Fruit fly (Drosophila melanogaster) whole organism, embryonic: ENCODE data around the gene SdicB.

Experiments used
- BtbVII ChIP-seq: fragments of 200-800 bp; sonication (Bioruptor generic); optimal IDR thresholded peaks from 3 replicates; lab custom pipeline; 2017; ENCODE audit warnings: missing biosample characterization, mild to moderate bottlenecking, missing genetic modification characterization
- CG11247 ChIP-seq: fragments of 200-800 bp; sonication (Bioruptor generic); IDR thresholded peaks from 2 replicates; pipeline ENCODE4 v1.3.6; 2022; ENCODE audit warnings: missing biosample characterization, missing genetic modification characterization
- CG12104 ChIP-seq: fragments of 200-800 bp; sonication (Bioruptor generic); optimal IDR thresholded peaks from 3 replicates; lab custom pipeline; 2016; ENCODE audit warnings: missing biosample characterization, missing genetic modification characterization
- CG12155 ChIP-seq: fragments of 200-800 bp; sonication (Bioruptor generic); optimal IDR thresholded peaks from 3 replicates; lab custom pipeline; 2016; ENCODE audit warnings: missing biosample characterization, missing genetic modification characterization
- CG12219 ChIP-seq: fragments of 200-800 bp; sonication (Bioruptor generic); optimal IDR thresholded peaks from 3 replicates; lab custom pipeline; 2018; ENCODE audit warnings: missing biosample characterization, mild to moderate bottlenecking, missing genetic modification characterization
- CG12391 ChIP-seq: fragments of 200-800 bp; sonication (Bioruptor generic); optimal IDR thresholded peaks from 3 replicates; lab custom pipeline; 2018; ENCODE audit warnings: missing biosample characterization, mild to moderate bottlenecking, missing genetic modification characterization, moderate library complexity
- CG12744 ChIP-seq: fragments of 200-800 bp; sonication (Bioruptor generic); optimal IDR thresholded peaks from 2 replicates; lab custom pipeline; 2016; ENCODE audit warnings: missing biosample characterization, missing genetic modification characterization
- CG12769 ChIP-seq: fragments of 200-800 bp; sonication (Bioruptor generic); optimal IDR thresholded peaks from 2 replicates; lab custom pipeline; 2019; ENCODE audit warnings: missing biosample characterization, mild to moderate bottlenecking, missing genetic modification characterization, moderate library complexity
- CG13123 ChIP-seq: fragments of 200-800 bp; sonication (Bioruptor generic); optimal IDR thresholded peaks from 2 replicates; lab custom pipeline; 2016; ENCODE audit warnings: missing biosample characterization, missing genetic modification characterization
- CG13296 ChIP-seq: fragments of 200-800 bp; sonication (Bioruptor generic); optimal IDR thresholded peaks from 3 replicates; lab custom pipeline; 2018; ENCODE audit warnings: missing biosample characterization, mild to moderate bottlenecking, missing genetic modification characterization
- CG15479 ChIP-seq: fragments of 200-800 bp; sonication (Bioruptor generic); optimal IDR thresholded peaks from 3 replicates; lab custom pipeline; 2019; ENCODE audit warnings: missing biosample characterization, mild to moderate bottlenecking, missing genetic modification characterization, moderate library complexity
- CG17186 ChIP-seq: fragments of 200-800 bp; sonication (Bioruptor generic); optimal IDR thresholded peaks from 3 replicates; lab custom pipeline; 2017; ENCODE audit warnings: missing biosample characterization, missing genetic modification reagents, missing genetic modification characterization
- CG18619 ChIP-seq: fragments of 200-800 bp; sonication (Bioruptor generic); optimal IDR thresholded peaks from 3 replicates; lab custom pipeline; 2017; ENCODE audit warnings: missing biosample characterization, mild to moderate bottlenecking, missing genetic modification characterization
- CG30020 ChIP-seq: fragments of 200-800 bp; optimal IDR thresholded peaks from 2 replicates; lab custom pipeline; 2019; ENCODE audit warnings: missing biosample characterization, mild to moderate bottlenecking, missing genetic modification characterization, moderate library complexity
- CG31441 ChIP-seq: fragments of 200-800 bp; sonication (Bioruptor generic); IDR thresholded peaks from 2 replicates; pipeline ENCODE4 v1.3.6; 2022; ENCODE audit warnings: missing biosample characterization, missing genetic modification characterization
- CG3163 ChIP-seq: fragments of 200-800 bp; sonication (Bioruptor generic); optimal IDR thresholded peaks from 3 replicates; lab custom pipeline; 2016; ENCODE audit warnings: missing biosample characterization, missing genetic modification characterization
- CG32767 ChIP-seq: fragments of 200-800 bp; sonication (Bioruptor generic); IDR thresholded peaks from 2 replicates; pipeline ENCODE4 v1.3.6; 2022; ENCODE audit warnings: missing biosample characterization, missing genetic modification characterization
- CG42726 ChIP-seq: fragments of 200-800 bp; sonication (Bioruptor generic); IDR thresholded peaks from 2 replicates; pipeline ENCODE4 v1.3.6; 2022; ENCODE audit warnings: missing biosample characterization, missing genetic modification characterization; ENCODE audit not compliant: partially characterized antibody
- CG4282 ChIP-seq: fragments of 200-800 bp; sonication (Bioruptor generic); optimal IDR thresholded peaks from 2 replicates; lab custom pipeline; 2016; ENCODE audit warnings: missing biosample characterization, missing genetic modification characterization
- CG4707 ChIP-seq: fragments of 200-800 bp; sonication (Bioruptor generic); optimal IDR thresholded peaks from 2 replicates; lab custom pipeline; 2018; ENCODE audit warnings: missing biosample characterization, mild to moderate bottlenecking, missing genetic modification characterization, moderate library complexity
- CG6813 ChIP-seq: fragments of 200-800 bp; sonication (Bioruptor generic); optimal IDR thresholded peaks from 2 replicates; lab custom pipeline; 2017; ENCODE audit warnings: missing biosample characterization, missing genetic modification characterization, mild to moderate bottlenecking, moderate library complexity, missing genetic modification reagents
- CG8290 ChIP-seq, 3 experiments: fragments of 200-800 bp; sonication (Bioruptor generic); optimal IDR thresholded peaks; 2 replicates each; lab custom pipeline; 2016 to 2019; ENCODE audit warnings: missing biosample characterization in 3 of 3, missing genetic modification characterization in 3 of 3, mild to moderate bottlenecking in 2 of 3, moderate library complexity in 1 of 3
- CTCF ChIP-seq: fragments of 200-800 bp; sonication (Bioruptor generic); optimal IDR thresholded peaks from 2 replicates; lab custom pipeline; 2017; ENCODE audit warnings: missing biosample characterization, mild to moderate bottlenecking, missing genetic modification characterization, moderate library complexity
- Camta ChIP-seq: fragments of 200-800 bp; sonication (Bioruptor generic); optimal IDR thresholded peaks from 2 replicates; lab custom pipeline; 2016; ENCODE audit warnings: missing biosample characterization, missing genetic modification characterization
- E2f2 ChIP-seq: fragments of 200-800 bp; sonication (Bioruptor generic); IDR thresholded peaks from 2 replicates; pipeline ENCODE4 v1.3.6; 2022; ENCODE audit warnings: missing biosample characterization, missing genetic modification characterization
- H2.0 ChIP-seq: fragments of 200-800 bp; sonication (Bioruptor generic); IDR thresholded peaks from 2 replicates; pipeline ENCODE4 v1.3.6; 2022; ENCODE audit warnings: missing biosample characterization, missing genetic modification characterization
- HLH4C ChIP-seq: fragments of 200-800 bp; sonication (Bioruptor generic); IDR thresholded peaks from 3 replicates; pipeline ENCODE4 v1.3.6; 2022; ENCODE audit warnings: missing biosample characterization, missing genetic modification characterization; ENCODE audit not compliant: partially characterized antibody
- HLH54F ChIP-seq: fragments of 200-800 bp; sonication (Bioruptor generic); optimal IDR thresholded peaks from 3 replicates; lab custom pipeline; 2016; ENCODE audit warnings: missing biosample characterization, missing genetic modification characterization
- Kr ChIP-seq: fragments of 200-800 bp; sonication (Bioruptor generic); optimal IDR thresholded peaks from 2 replicates; lab custom pipeline; 2017; ENCODE audit warnings: missing biosample characterization, mild to moderate bottlenecking, missing genetic modification characterization
- MTF-1 ChIP-seq: fragments of 200-800 bp; sonication (Bioruptor generic); optimal IDR thresholded peaks from 2 replicates; lab custom pipeline; 2018; ENCODE audit warnings: missing biosample characterization, mild to moderate bottlenecking, missing genetic modification characterization, borderline replicate concordance
- Mad ChIP-seq: fragments of 200-800 bp; sonication (Bioruptor generic); optimal IDR thresholded peaks from 2 replicates; lab custom pipeline; 2016; ENCODE audit warnings: missing biosample characterization, missing genetic modification characterization
- Nf-YC ChIP-seq: fragments of 200-800 bp; optimal IDR thresholded peaks from 3 replicates; lab custom pipeline; 2019; ENCODE audit warnings: missing biosample characterization, mild to moderate bottlenecking, missing genetic modification characterization, moderate library complexity
- NfI ChIP-seq: fragments of 200-800 bp; sonication (Bioruptor generic); optimal IDR thresholded peaks from 3 replicates; lab custom pipeline; 2018; ENCODE audit warnings: missing biosample characterization, mild to moderate bottlenecking, missing genetic modification characterization, moderate library complexity
- Ptx1 ChIP-seq: fragments of 200-800 bp; sonication (Bioruptor generic); IDR thresholded peaks from 2 replicates; pipeline ENCODE4 v1.3.6; 2022; ENCODE audit warnings: missing biosample characterization, missing genetic modification characterization
- Stat92E ChIP-seq, 3 experiments: fragments of >200 bp in 2 of 3; fragments of 200-800 bp in 1 of 3; sonication (Bioruptor generic) in 1 of 3; optimal IDR thresholded peaks; 2 replicates each; lab custom pipeline; 2017 to 2019; ENCODE audit warnings: missing biosample characterization in 3 of 3, missing genetic modification characterization in 3 of 3, mild to moderate bottlenecking in 1 of 3, moderate library complexity in 1 of 3
- Tbp ChIP-seq: fragments of >200 bp; optimal IDR thresholded peaks from 2 replicates; lab custom pipeline; 2018; ENCODE audit warnings: missing biosample characterization, missing genetic modification characterization
- ap ChIP-seq: fragments of 200-800 bp; sonication (Bioruptor generic); IDR thresholded peaks from 2 replicates; pipeline ENCODE4 v1.3.6; 2022; ENCODE audit warnings: missing biosample characterization, missing genetic modification characterization
- bab2 ChIP-seq: fragments of 200-800 bp; sonication (Bioruptor generic); optimal IDR thresholded peaks from 2 replicates; lab custom pipeline; 2016; ENCODE audit warnings: missing biosample characterization, missing genetic modification characterization
- cas ChIP-seq: fragments of 200-800 bp; sonication (Bioruptor generic); IDR thresholded peaks from 2 replicates; pipeline ENCODE4 v1.3.6; 2022; ENCODE audit warnings: missing biosample characterization, missing genetic modification characterization
- esg ChIP-seq: fragments of 200-800 bp; sonication (Bioruptor generic); conservative IDR thresholded peaks from 2 replicates; pipeline ENCODE4 v1.3.6; 2022; ENCODE audit warnings: missing biosample characterization, missing genetic modification characterization
- eve ChIP-seq, 2 experiments: fragments of >200 bp; optimal IDR thresholded peaks; 2 replicates each; lab custom pipeline; 2017; ENCODE audit warnings: missing biosample characterization in 2 of 2, missing genetic modification characterization in 2 of 2
- fd3F ChIP-seq: fragments of 200-800 bp; sonication (Bioruptor generic); optimal IDR thresholded peaks from 2 replicates; lab custom pipeline; 2018; ENCODE audit warnings: missing biosample characterization, mild to moderate bottlenecking, missing genetic modification characterization, moderate library complexity
- gsb ChIP-seq: fragments of 200-800 bp; sonication (Bioruptor generic); IDR thresholded peaks from 2 replicates; pipeline ENCODE4 v1.3.6; 2022; ENCODE audit warnings: missing biosample characterization, missing genetic modification characterization
- lov ChIP-seq, 2 experiments: fragments of 200-800 bp in 1 of 2; fragments of >200 bp in 1 of 2; sonication (Bioruptor generic) in 1 of 2; IDR thresholded peaks in 1 of 2; optimal IDR thresholded peaks in 1 of 2; 2 replicates in 1 of 2; 3 replicates in 1 of 2; pipeline versions ENCODE4 v1.3.6 to Lab custom; 2017 to 2022; ENCODE audit warnings: missing biosample characterization in 1 of 2, missing genetic modification characterization in 1 of 2
- nom ChIP-seq: fragments of 200-800 bp; sonication (Bioruptor generic); optimal IDR thresholded peaks from 2 replicates; lab custom pipeline; 2017; ENCODE audit warnings: missing biosample characterization, missing genetic modification characterization, mild to moderate bottlenecking, moderate library complexity, missing genetic modification reagents
- p53 ChIP-seq: fragments of 200-800 bp; sonication (Bioruptor generic); optimal IDR thresholded peaks from 2 replicates; lab custom pipeline; 2016; ENCODE audit warnings: missing biosample characterization, missing genetic modification characterization
- schlank ChIP-seq: fragments of 200-800 bp; sonication (Bioruptor generic); optimal IDR thresholded peaks from 2 replicates; lab custom pipeline; 2018; ENCODE audit warnings: missing biosample characterization, mild to moderate bottlenecking, missing genetic modification characterization
- vnd ChIP-seq: fragments of 200-800 bp; sonication (Bioruptor generic); IDR thresholded peaks from 3 replicates; pipeline ENCODE4 v1.3.6; 2022; ENCODE audit warnings: missing biosample characterization, missing genetic modification characterization; ENCODE audit not compliant: partially characterized antibody
- wek ChIP-seq: fragments of 200-800 bp; sonication (Bioruptor generic); optimal IDR thresholded peaks from 3 replicates; lab custom pipeline; 2018; ENCODE audit warnings: missing biosample characterization, mild to moderate bottlenecking, missing genetic modification characterization, moderate library complexity
- zf30C ChIP-seq: fragments of 200-800 bp; sonication (Bioruptor generic); optimal IDR thresholded peaks from 3 replicates; lab custom pipeline; 2018; ENCODE audit warnings: missing biosample characterization, mild to moderate bottlenecking, missing genetic modification characterization

The SdicB gene

dm6 chrX:20159679-20160140 lies 49.7 kb downstream of the SdicB start, which contains the start of gene Rab35 (continued):
- no peak for TF ChIP-seq CG3163
- peak; percentile 94 for TF ChIP-seq vnd (GFP tag; lab: Robert Waterston, UW)
- TF ChIP-seq CG18619 = no peak
- no peak for TF ChIP-seq CG4282 (GFP tag; lab: Kevin White, UChicago)
- no peak for TF ChIP-seq schlank (tag; lab: Kevin White, UChicago)
- TF ChIP-seq bab2 (GFP tag; lab: Kevin White, UChicago) = no peak
- TF ChIP-seq BtbVII (GFP tag; lab: Kevin White, UChicago) = no peak
- TF ChIP-seq CG8290 (GFP tag; optimal IDR thresholded peaks at IDR 0.05; lab: Kevin White, UChicago) = peak; percentile 38
- TF ChIP-seq CG8290 (tag; optimal IDR thresholded peaks at IDR 0.05; lab: Kevin White, UChicago) = no peak
- no peak for TF ChIP-seq Nf-YC (tag; lab: Kevin White, UChicago)
- TF ChIP-seq CG12744 (GFP tag; lab: Kevin White, UChicago) = no peak
- TF ChIP-seq NfI (GFP tag; lab: Kevin White, UChicago) = peak; percentile 24
- no peak for TF ChIP-seq CG13123 (GFP tag; lab: Kevin White, UChicago)
- TF ChIP-seq esg (GFP tag; lab: Robert Waterston, UW) = 0 out of 2 replicates have a peak, but pooled peaks have one; percentile 13
- TF ChIP-seq CG15479 = no peak
- TF ChIP-seq CG17186 = peak; percentile 28
- no peak for TF ChIP-seq H2.0 (GFP tag; lab: Robert Waterston, UW)
- TF ChIP-seq lov (optimal IDR thresholded peaks at IDR 0.05; lab: Kevin White, UChicago) = no peak
- TF ChIP-seq lov (GFP tag; IDR thresholded peaks at IDR 0.05; lab: Robert Waterston, UW) = no peak
- TF ChIP-seq Camta (GFP tag; lab: Kevin White, UChicago) = no peak
- TF ChIP-seq eve (GFP tag; optimal IDR thresholded peaks at IDR 0.05; lab: Kevin White, UChicago) = no peak
- peak; percentile 14; the same call in 1 of the 2 replicates for TF ChIP-seq CG31441 (GFP tag; lab: Robert Waterston, UW)
- TF ChIP-seq CG12104 (GFP tag; lab: Kevin White, UChicago) = no peak
- TF ChIP-seq HLH54F (GFP tag; lab: Kevin White, UChicago) = peak; percentile 4
- no peak for TF ChIP-seq fd3F (GFP tag; lab: Kevin White, UChicago)
- TF ChIP-seq CG4707 (GFP tag; lab: Kevin White, UChicago) = no peak
- TF ChIP-seq Stat92E (GFP tag; optimal IDR thresholded peaks at IDR 0.05; lab: Kevin White, UChicago) = peak in 1 of 3 experiments; percentile 16
- TF ChIP-seq Mad (GFP tag; lab: Kevin White, UChicago) = peak; percentile 10
- TF ChIP-seq zf30C = no peak
- no peak; the same call in 1 of the 2 replicates for TF ChIP-seq Ptx1 (GFP tag; lab: Robert Waterston, UW)
- TF ChIP-seq CG32767 (GFP tag; lab: Robert Waterston, UW) = no peak
- peak; percentile 84; the same call in 1 of the 2 replicates for TF ChIP-seq CG42726 (GFP tag; lab: Robert Waterston, UW)
- no peak for TF ChIP-seq CTCF (GFP tag; lab: Kevin White, UChicago)
- TF ChIP-seq CG6813 (GFP tag; lab: Kevin White, UChicago) = no peak
- TF ChIP-seq MTF-1 (GFP tag; lab: Kevin White, UChicago) = no peak
- peak; percentile 90 for TF ChIP-seq E2f2 (GFP tag; lab: Robert Waterston, UW)
- TF ChIP-seq ap = no peak
- TF ChIP-seq gsb (GFP tag; lab: Robert Waterston, UW) = no peak
- TF ChIP-seq CG12219 (GFP tag; lab: Kevin White, UChicago) = no peak
- no peak for TF ChIP-seq Kr (GFP tag; lab: Kevin White, UChicago)
- no peak for TF ChIP-seq p53 (GFP tag; lab: Kevin White, UChicago)
- TF ChIP-seq wek = no peak
- TF ChIP-seq Tbp (GFP tag; lab: Kevin White, UChicago) = no peak
- peak; percentile 92 for TF ChIP-seq HLH4C (GFP tag; lab: Robert Waterston, UW)
- no peak for TF ChIP-seq CG11247 (GFP tag; lab: Robert Waterston, UW)
- no peak for TF ChIP-seq nom (GFP tag; lab: Kevin White, UChicago)
- no peak for TF ChIP-seq CG13296 (GFP tag; lab: Kevin White, UChicago)
- no peak for TF ChIP-seq CG12155 (GFP tag; lab: Kevin White, UChicago)
- peak; percentile 68 for TF ChIP-seq CG30020 (tag; lab: Kevin White, UChicago)
- TF ChIP-seq CG12769 (tag; lab: Kevin White, UChicago) = no peak
- peak; percentile 57 for TF ChIP-seq CG12391
- TF ChIP-seq cas (GFP tag; lab: Robert Waterston, UW) = no peak
